Fruit fly (Drosophila melanogaster): Measurements from ENCODE around the gene CG6276.

The CG6276 gene

dm6 chr3R:15330472-15330871, 10.6 kb upstream of the CG6276 start, which contains the start of gene mRpL9 (continued):
- TF ChIP-seq CG3847 (GFP tag; IDR thresholded peaks at IDR 0.05) (peak; percentile 58), Max (GFP tag; optimal IDR thresholded peaks at IDR 0.05) (no peak), trh (GFP tag; optimal IDR thresholded peaks at IDR 0.05) (no peak), sob (GFP tag; IDR thresholded peaks at IDR 0.05) (peak; percentile 43; the same call in 1 of the 2 replicates), CG4617 (GFP tag; optimal IDR thresholded peaks at IDR 0.05; ENCODE audit: borderline replicate concordance) (peak; percentile 76), ttk (GFP tag; IDR thresholded peaks at IDR 0.05) (no peak), NfI (GFP tag; optimal IDR thresholded peaks at IDR 0.05) (peak; percentile 4), TFAM (GFP tag; optimal IDR thresholded peaks at IDR 0.05) (no peak), run (tag; optimal IDR thresholded peaks at IDR 0.05) (no peak), CG9727 (GFP tag; optimal IDR thresholded peaks at IDR 0.05) (peak; percentile 0), sisA (GFP tag; IDR thresholded peaks at IDR 0.05) (no peak), Antp (GFP tag; optimal IDR thresholded peaks at IDR 0.05) (peak; percentile 17), CG30431 (GFP tag; optimal IDR thresholded peaks at IDR 0.05) (no peak), CG12942 (GFP tag; optimal IDR thresholded peaks at IDR 0.05) (no peak), BEAF-32 (GFP tag; optimal IDR thresholded peaks at IDR 0.05) (peak; percentile 68), CG4404 (GFP tag; IDR thresholded peaks at IDR 0.05) (no peak), dmrt11E (tag; optimal IDR thresholded peaks at IDR 0.05) (no peak), MBD-R2 (GFP tag; IDR thresholded peaks at IDR 0.05) (peak; percentile 86), grau (tag; optimal IDR thresholded peaks at IDR 0.05) (peak; percentile 39), NK7.1 (GFP tag; optimal IDR thresholded peaks at IDR 0.05) (no peak), CG12219 (GFP tag; optimal IDR thresholded peaks at IDR 0.05) (no peak), CG6272 (GFP tag; IDR thresholded peaks at IDR 0.05) (no peak), CG6175 (GFP tag; IDR thresholded peaks at IDR 0.05) (no peak), CG15514 (GFP tag; optimal IDR thresholded peaks at IDR 0.05) (peak; percentile 52), CG13775 (GFP tag; optimal IDR thresholded peaks at IDR 0.05) (no peak), Meics (GFP tag; optimal IDR thresholded peaks at IDR 0.05) (peak; percentile 6), hkb (optimal IDR thresholded peaks at IDR 0.05) (no peak), hkb (GFP tag; IDR thresholded peaks at IDR 0.05) (no peak), seq (GFP tag; IDR thresholded peaks at IDR 0.05) (no peak), cato (GFP tag; optimal IDR thresholded peaks at IDR 0.05; ENCODE audit: borderline replicate concordance) (no peak), Xrp1 (GFP tag; IDR thresholded peaks at IDR 0.05) (no peak), Oaz (GFP tag; IDR thresholded peaks at IDR 0.05) (no peak), CG10321 (GFP tag; IDR thresholded peaks at IDR 0.05) (no peak), CG13624 (GFP tag; optimal IDR thresholded peaks at IDR 0.05) (peak; percentile 30), sens (GFP tag) (peak; percentile 47), Myb (GFP tag; optimal IDR thresholded peaks at IDR 0.05) (peak; percentile 77), insv (GFP tag; optimal IDR thresholded peaks at IDR 0.05) (peak in 1 of 2 experiments; percentile 4), bbx (GFP tag; IDR thresholded peaks at IDR 0.05; ENCODE audit: partially characterized antibody) (no peak; the same call in 1 of the 2 replicates), CG6254 (GFP tag; optimal IDR thresholded peaks at IDR 0.05) (no peak), stwl (tag; optimal IDR thresholded peaks at IDR 0.05) (peak; percentile 48), lilli (GFP tag; optimal IDR thresholded peaks at IDR 0.05) (peak; percentile 28), Sin3A (optimal IDR thresholded peaks at IDR 0.05) (peak; percentile 43), Kr (GFP tag; optimal IDR thresholded peaks at IDR 0.05) (no peak), gsb (GFP tag; IDR thresholded peaks at IDR 0.05) (no peak), hbn (GFP tag; IDR thresholded peaks at IDR 0.05; ENCODE audit: partially characterized antibody) (no peak), Atf-2 (GFP tag; optimal IDR thresholded peaks at IDR 0.05) (no peak), trem (tag; optimal IDR thresholded peaks at IDR 0.05) (peak; percentile 67), nmo (GFP tag; optimal IDR thresholded peaks at IDR 0.05) (peak; percentile 34), tup (GFP tag; optimal IDR thresholded peaks at IDR 0.05) (no peak), PHDP (tag; optimal IDR thresholded peaks at IDR 0.05) (peak; percentile 32), Asciz (GFP tag; optimal IDR thresholded peaks at IDR 0.05) (no peak), dpn (GFP tag; optimal IDR thresholded peaks at IDR 0.05) (peak in 1 of 2 experiments; percentile 34)

Data from whole organism, embryonic.